Worm (Caenorhabditis elegans) whole organism, mixed stage, embryonic: ENCODE measurements around the gene atf-2.

ENCODE experiments used
- blmp-1 ChIP-seq: fragments of 150-350 bp; optimal IDR thresholded peaks from 2 replicates; lab custom pipeline; 2014; ENCODE audit warnings: missing biosample characterization, missing genetic modification characterization
- ces-1 ChIP-seq: fragments of 150-350 bp; optimal IDR thresholded peaks from 2 replicates; lab custom pipeline; 2014; ENCODE audit warnings: missing biosample characterization, missing genetic modification reagents, missing genetic modification characterization
- elt-1 ChIP-seq: sonication (generic microtip); optimal IDR thresholded peaks from 2 replicates; lab custom pipeline; 2017; ENCODE audit warnings: missing genetic modification characterization, mild to moderate bottlenecking, missing compliant biosample characterization, antibody characterized with exemption, moderate library complexity, borderline replicate concordance; ENCODE audit not compliant: insufficient read depth
- elt-3 ChIP-seq: fragments of 150-350 bp; optimal IDR thresholded peaks from 2 replicates; lab custom pipeline; 2014; ENCODE audit warnings: missing biosample characterization, missing genetic modification characterization
- nhr-12 ChIP-seq: fragments of 150-350 bp; optimal IDR thresholded peaks from 2 replicates; lab custom pipeline; 2014; ENCODE audit warnings: missing biosample characterization, missing genetic modification characterization
- unc-62 ChIP-seq: fragments of 150-350 bp; optimal IDR thresholded peaks from 2 replicates; lab custom pipeline; 2014; ENCODE audit warnings: missing biosample characterization, missing genetic modification reagents, missing genetic modification characterization
- ztf-11 ChIP-seq: fragments of 150-350 bp; optimal IDR thresholded peaks from 2 replicates; lab custom pipeline; 2014; ENCODE audit warnings: missing biosample characterization, missing genetic modification characterization

ce11 chrII:8751686-8752085 is at the start of gene atf-2:
- TF ChIP-seq nhr-12 (tag; lab: Kevin White, UChicago): no peak
- no peak for TF ChIP-seq elt-1 (tag; lab: Kevin White, UChicago)
- TF ChIP-seq ces-1 (GFP tag; lab: Kevin White, UChicago): no peak
- TF ChIP-seq blmp-1 (tag; lab: Kevin White, UChicago): no peak
- no peak for TF ChIP-seq unc-62
- TF ChIP-seq elt-3 (tag; lab: Kevin White, UChicago): no peak
- TF ChIP-seq ztf-11 (tag; lab: Kevin White, UChicago): no peak
